Fruit fly (Drosophila melanogaster) whole organism, wandering third instar larva: ENCODE measurements around the gene eIF3f1.

Experiments
- Abd-B ChIP-seq: fragments of >200 bp; optimal IDR thresholded peaks from 2 replicates; lab custom pipeline; 2017; ENCODE audit warnings: missing biosample characterization, missing genetic modification characterization
- CG9705 ChIP-seq: fragments of 200-800 bp; sonication (Bioruptor generic); optimal IDR thresholded peaks from 2 replicates; lab custom pipeline; 2018; ENCODE audit warnings: missing biosample characterization, mild to moderate bottlenecking, missing genetic modification characterization
- CrebA ChIP-seq: fragments of 200-800 bp; sonication (Bioruptor generic); optimal IDR thresholded peaks from 2 replicates; lab custom pipeline; 2016; ENCODE audit warnings: missing biosample characterization, mild to moderate bottlenecking, missing genetic modification characterization, borderline replicate concordance
- Dfd ChIP-seq: fragments of >200 bp; optimal IDR thresholded peaks from 2 replicates; lab custom pipeline; 2017; ENCODE audit warnings: missing biosample characterization, missing genetic modification characterization
- Dif ChIP-seq: fragments of 200-275, 200-300 bp; sonication (Bioruptor generic); optimal IDR thresholded peaks from 2 replicates; lab custom pipeline; 2018; ENCODE audit warnings: missing biosample characterization, missing genetic modification characterization; ENCODE audit not compliant: partially characterized antibody
- GATAd ChIP-seq: sonication (Bioruptor generic); optimal IDR thresholded peaks from 2 replicates; lab custom pipeline; 2016; ENCODE audit warnings: missing biosample characterization, missing genetic modification characterization
- HLH106 ChIP-seq: fragments of 200-800 bp; optimal IDR thresholded peaks from 3 replicates; lab custom pipeline; 2019; ENCODE audit warnings: missing biosample characterization, mild to moderate bottlenecking, missing genetic modification characterization, moderate library complexity
- Hnf4 ChIP-seq: fragments of 200-800 bp; sonication (Bioruptor generic); optimal IDR thresholded peaks from 2 replicates; lab custom pipeline; 2016; ENCODE audit warnings: missing biosample characterization, mild to moderate bottlenecking, missing genetic modification characterization
- Hr78 ChIP-seq: fragments of >200 bp; optimal IDR thresholded peaks from 2 replicates; lab custom pipeline; 2017; ENCODE audit warnings: missing biosample characterization, missing genetic modification characterization
- Hr83 ChIP-seq: fragments of 200-300 bp; sonication (Bioruptor generic); optimal IDR thresholded peaks from 2 replicates; lab custom pipeline; 2016; ENCODE audit warnings: missing biosample characterization, mild to moderate bottlenecking, missing genetic modification characterization, moderate library complexity; ENCODE audit not compliant: poor library complexity, severe bottlenecking
- Mio ChIP-seq: sonication (Bioruptor generic); optimal IDR thresholded peaks from 2 replicates; lab custom pipeline; 2016; ENCODE audit warnings: missing biosample characterization, missing genetic modification characterization
- Myc ChIP-seq: fragments of >200 bp; optimal IDR thresholded peaks from 2 replicates; lab custom pipeline; 2017
- N ChIP-seq: fragments of >200 bp; optimal IDR thresholded peaks from 2 replicates; lab custom pipeline; 2018; ENCODE audit warnings: missing biosample characterization, missing external identifiers, missing genetic modification characterization
- OdsH ChIP-seq: fragments of 200-800 bp; sonication (Bioruptor generic); optimal IDR thresholded peaks from 2 replicates; lab custom pipeline; 2016; ENCODE audit warnings: missing biosample characterization, mild to moderate bottlenecking, missing genetic modification characterization
- Rel ChIP-seq, 2 experiments: fragments of 200-800 bp; sonication (Bioruptor generic) in 1 of 2; optimal IDR thresholded peaks; 2 replicates in 1 of 2; 3 replicates in 1 of 2; lab custom pipeline; 2016 to 2019; ENCODE audit warnings: mild to moderate bottlenecking in 2 of 2, missing biosample characterization in 2 of 2, missing genetic modification characterization in 2 of 2, moderate library complexity in 1 of 2
- Vsx2 ChIP-seq: fragments of 200-300, 225-300 bp; sonication (Bioruptor generic); optimal IDR thresholded peaks from 2 replicates; lab custom pipeline; 2018; ENCODE audit warnings: missing biosample characterization, missing genetic modification characterization; ENCODE audit not compliant: partially characterized antibody
- br ChIP-seq: fragments of 200-800 bp; sonication (Bioruptor generic); optimal IDR thresholded peaks from 2 replicates; lab custom pipeline; 2016; ENCODE audit warnings: missing biosample characterization, missing genetic modification characterization
- dl ChIP-seq, 2 experiments: fragments of 175-275, 200-275 bp in 1 of 2; fragments of 200-275 bp in 1 of 2; sonication (Bioruptor generic); optimal IDR thresholded peaks; lab custom pipeline; 2018; ENCODE audit warnings: mild to moderate bottlenecking in 2 of 2, missing biosample characterization in 2 of 2, missing genetic modification characterization in 2 of 2, moderate library complexity in 2 of 2; ENCODE audit not compliant: partially characterized antibody in 2 of 2, insufficient read depth in 1 of 2
- dmrt93B ChIP-seq: fragments of 200-800 bp; sonication (Bioruptor generic); optimal IDR thresholded peaks from 2 replicates; lab custom pipeline; 2018; ENCODE audit warnings: missing biosample characterization, mild to moderate bottlenecking, missing genetic modification characterization
- ey ChIP-seq: fragments of 200-800 bp; sonication (Bioruptor generic); optimal IDR thresholded peaks from 2 replicates; lab custom pipeline; 2016; ENCODE audit warnings: missing biosample characterization, missing genetic modification characterization
- foxo ChIP-seq, 2 experiments: fragments of 200-800 bp; sonication (Bioruptor generic); optimal IDR thresholded peaks; 2 replicates in 1 of 2; 3 replicates in 1 of 2; lab custom pipeline; 2016 to 2017; ENCODE audit warnings: missing biosample characterization in 2 of 2, missing genetic modification characterization in 2 of 2
- fru ChIP-seq: fragments of 200-800 bp; sonication (Bioruptor generic); optimal IDR thresholded peaks from 3 replicates; lab custom pipeline; 2016; ENCODE audit warnings: missing biosample characterization, mild to moderate bottlenecking, missing genetic modification characterization
- jim ChIP-seq: fragments of 175-275, 200-325 bp; sonication (Bioruptor generic); optimal IDR thresholded peaks from 2 replicates; lab custom pipeline; 2016; ENCODE audit warnings: missing biosample characterization, mild to moderate bottlenecking, missing genetic modification characterization
- pan ChIP-seq: fragments of >200 bp; optimal IDR thresholded peaks from 2 replicates; lab custom pipeline; 2017
- psq ChIP-seq: fragments of 200-800 bp; sonication (Bioruptor generic); optimal IDR thresholded peaks from 3 replicates; lab custom pipeline; 2017; ENCODE audit warnings: missing biosample characterization, mild to moderate bottlenecking, missing genetic modification characterization, moderate library complexity
- sage ChIP-seq: fragments of 200-800 bp; sonication (Bioruptor generic); optimal IDR thresholded peaks from 2 replicates; lab custom pipeline; 2016; ENCODE audit warnings: missing biosample characterization, mild to moderate bottlenecking, missing genetic modification characterization
- sv ChIP-seq: fragments of 200-800 bp; sonication (Bioruptor generic); optimal IDR thresholded peaks from 3 replicates; lab custom pipeline; 2016; ENCODE audit warnings: missing biosample characterization, missing genetic modification characterization
- tai ChIP-seq: sonication (Bioruptor generic); optimal IDR thresholded peaks from 2 replicates; lab custom pipeline; 2016; ENCODE audit warnings: missing biosample characterization, missing genetic modification characterization
- woc ChIP-seq: sonication (Bioruptor generic); optimal IDR thresholded peaks from 2 replicates; lab custom pipeline; 2016; ENCODE audit warnings: missing biosample characterization, mild to moderate bottlenecking, missing genetic modification characterization

Gene eIF3f1

dm6 chr3R:4726796-4727195 lies 12.8 kb upstream of the eIF3f1 start:
- TF ChIP-seq foxo (GFP tag; optimal IDR thresholded peaks at IDR 0.05; lab: Kevin White, UChicago) (peak in 1 of 2 experiments; percentile 8), pan (lab: Kevin White, UChicago) (no peak)
- TF ChIP-seq, all 38 proteins: peak for 1

- no peak for TF ChIP-seq ey (GFP tag; lab: Kevin White, UChicago)
- no peak for TF ChIP-seq Abd-B (GFP tag; lab: Kevin White, UChicago)
- TF ChIP-seq Dif, result no peak
- TF ChIP-seq Mio (GFP tag; lab: Kevin White, UChicago), result no peak
- no peak for TF ChIP-seq dl (GFP tag; optimal IDR thresholded peaks at IDR 0.05; lab: Kevin White, UChicago; ENCODE audit: insufficient read depth in 1 of 2, partially characterized antibody in 2 of 2)
- TF ChIP-seq pan (lab: Kevin White, UChicago), result no peak
- TF ChIP-seq GATAd (GFP tag; lab: Kevin White, UChicago), result no peak
- no peak for TF ChIP-seq Hr78 (GFP tag; lab: Kevin White, UChicago)
- TF ChIP-seq woc, result no peak
- no peak for TF ChIP-seq CG9705 (GFP tag; lab: Kevin White, UChicago)
- TF ChIP-seq tai (GFP tag; lab: Kevin White, UChicago), result no peak
- TF ChIP-seq Hr83 (GFP tag; lab: Kevin White, UChicago), result no peak
- no peak for TF ChIP-seq jim (GFP tag; lab: Kevin White, UChicago)
- no peak for TF ChIP-seq Dfd
- no peak for TF ChIP-seq fru
Observed at dm6 chr3R:4726294-4726693, 12.3 kb upstream of the eIF3f1 start.

dm6 chr3R:4725349-4725748 lies 11.4 kb upstream of the eIF3f1 start:
- TF ChIP-seq Rel (GFP tag; optimal IDR thresholded peaks at IDR 0.05; lab: Kevin White, UChicago) (no peak), Rel (tag; optimal IDR thresholded peaks at IDR 0.05; lab: Kevin White, UChicago) (no peak), br (GFP tag; lab: Kevin White, UChicago) (no peak), fru (no peak), Abd-B (GFP tag; lab: Kevin White, UChicago) (no peak), tai (GFP tag; lab: Kevin White, UChicago) (no peak), psq (GFP tag; lab: Kevin White, UChicago) (no peak), Mio (GFP tag; lab: Kevin White, UChicago) (no peak), GATAd (GFP tag; lab: Kevin White, UChicago) (no peak), sage (GFP tag; lab: Kevin White, UChicago) (no peak), ey (GFP tag; lab: Kevin White, UChicago) (no peak), Vsx2 (GFP tag; lab: Kevin White, UChicago) (no peak), foxo (GFP tag; optimal IDR thresholded peaks at IDR 0.05; lab: Kevin White, UChicago) (no peak), sv (GFP tag; lab: Kevin White, UChicago) (no peak)

- TF ChIP-seq CG9705 (GFP tag; lab: Kevin White, UChicago) (no peak), Vsx2 (GFP tag; lab: Kevin White, UChicago) (no peak), HLH106 (tag; lab: Kevin White, UChicago) (no peak), Hnf4 (GFP tag; lab: Kevin White, UChicago) (no peak), OdsH (no peak), sage (GFP tag; lab: Kevin White, UChicago) (no peak), CrebA (GFP tag; lab: Kevin White, UChicago) (no peak), Dif (no peak), N (GFP tag; lab: Kevin White, UChicago) (no peak), dl (GFP tag; optimal IDR thresholded peaks at IDR 0.05; lab: Kevin White, UChicago; ENCODE audit: insufficient read depth in 1 of 2, partially characterized antibody in 2 of 2) (no peak), dmrt93B (no peak)
Observed at dm6 chr3R:4724323-4724832, 10.4 kb upstream of the eIF3f1 start.

dm6 chr3R:4717586-4717985 lies 3.6 kb upstream of the eIF3f1 start:
- no peak for TF ChIP-seq Hr83 (GFP tag; lab: Kevin White, UChicago)
- TF ChIP-seq Hnf4 (GFP tag; lab: Kevin White, UChicago), result no peak
- no peak for TF ChIP-seq pan (lab: Kevin White, UChicago)
- TF ChIP-seq CG9705 (GFP tag; lab: Kevin White, UChicago), result no peak
- no peak for TF ChIP-seq N (GFP tag; lab: Kevin White, UChicago)
- no peak for TF ChIP-seq Myc (lab: Kevin White, UChicago)
- TF ChIP-seq CrebA (GFP tag; lab: Kevin White, UChicago), result no peak
- TF ChIP-seq, all 38 proteins: peak for 0
